Worm (Caenorhabditis elegans): Measurements from ENCODE around the gene F56D6.23.

DNA sequence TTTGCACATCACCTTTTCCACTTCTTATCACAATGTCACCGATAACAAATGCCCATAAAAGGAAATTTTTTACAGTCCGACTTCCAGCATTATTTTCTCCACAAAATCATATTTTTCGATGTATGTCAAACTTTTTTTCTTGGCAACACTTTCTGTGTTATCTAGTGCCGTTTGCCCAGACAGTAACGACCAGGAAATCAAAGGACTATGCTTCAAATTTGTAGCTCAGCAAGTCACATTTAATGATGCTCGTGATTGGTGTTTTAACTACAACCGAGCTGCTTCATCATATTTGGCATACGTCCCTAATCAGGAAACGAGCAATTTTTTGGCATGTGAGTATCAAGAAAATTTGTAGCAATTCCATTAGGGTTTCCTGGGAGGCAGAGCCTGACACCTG lies 45.2 kb downstream of the F56D6.23 start:
- no peak for TF ChIP-seq nhr-76 (tag; optimal IDR thresholded peaks at IDR 0.05)
- TF ChIP-seq snpc-4 (tag; optimal IDR thresholded peaks at IDR 0.05): no peak
- no peak for TF ChIP-seq nhr-12 (tag; optimal IDR thresholded peaks at IDR 0.05)
- TF ChIP-seq pha-4 (tag; optimal IDR thresholded peaks at IDR 0.05): no peak
- no peak for TF ChIP-seq unc-39 (tag; optimal IDR thresholded peaks at IDR 0.05)
- no peak for TF ChIP-seq lin-13 (tag; optimal IDR thresholded peaks at IDR 0.05)
- no peak for TF ChIP-seq unc-62 (GFP tag; optimal IDR thresholded peaks at IDR 0.05)
- TF ChIP-seq lin-32 (GFP tag; optimal IDR thresholded peaks at IDR 0.05): no peak
- TF ChIP-seq zip-8 (tag; optimal IDR thresholded peaks at IDR 0.05): no peak
- TF ChIP-seq blmp-1 (tag; optimal IDR thresholded peaks at IDR 0.05): no peak

Data from whole organism, mixed stage, embryonic.